Fruit fly (Drosophila melanogaster) whole organism, embryonic: Measurements from ENCODE around the gene CG8292.

Source experiments
- CG10267 ChIP-seq: fragments of 200-800 bp; sonication (Bioruptor generic); optimal IDR thresholded peaks from 2 replicates; lab custom pipeline; 2018; ENCODE audit warnings: missing biosample characterization, mild to moderate bottlenecking, missing genetic modification characterization, moderate library complexity
- CG10431 ChIP-seq: fragments of 200-800 bp; sonication (Bioruptor generic); optimal IDR thresholded peaks from 3 replicates; lab custom pipeline; 2018; ENCODE audit warnings: missing biosample characterization, mild to moderate bottlenecking, missing genetic modification characterization
- CG13775 ChIP-seq: fragments of 200-800 bp; sonication (Bioruptor generic); optimal IDR thresholded peaks from 3 replicates; lab custom pipeline; 2017; ENCODE audit warnings: missing biosample characterization, mild to moderate bottlenecking, missing genetic modification characterization
- CG16863 ChIP-seq: fragments of 200-800 bp; sonication (Bioruptor generic); optimal IDR thresholded peaks from 3 replicates; lab custom pipeline; 2016; ENCODE audit warnings: missing biosample characterization, missing genetic modification characterization
- CG17385 ChIP-seq: fragments of 200-800 bp; sonication (Bioruptor generic); optimal IDR thresholded peaks from 3 replicates; lab custom pipeline; 2018; ENCODE audit warnings: missing biosample characterization, mild to moderate bottlenecking, missing genetic modification characterization
- CG17829 ChIP-seq: fragments of 200-800 bp; optimal IDR thresholded peaks from 2 replicates; lab custom pipeline; 2019; ENCODE audit warnings: missing biosample characterization, mild to moderate bottlenecking, missing genetic modification characterization, moderate library complexity
- CG2129 ChIP-seq: fragments of 200-800 bp; sonication (Bioruptor generic); IDR thresholded peaks from 2 replicates; pipeline ENCODE4 v1.3.6; 2022; ENCODE audit warnings: missing biosample characterization, missing genetic modification characterization; ENCODE audit not compliant: partially characterized antibody
- CG31224 ChIP-seq: fragments of 200-800 bp; sonication (Bioruptor generic); IDR thresholded peaks from 2 replicates; pipeline ENCODE4 v1.3.6; 2022; ENCODE audit warnings: missing biosample characterization, missing genetic modification characterization
- CG3847 ChIP-seq: fragments of 200-800 bp; sonication (Bioruptor generic); IDR thresholded peaks from 2 replicates; pipeline ENCODE4 v1.3.6; 2022; ENCODE audit warnings: missing biosample characterization, missing genetic modification characterization
- CG42726 ChIP-seq: fragments of 200-800 bp; sonication (Bioruptor generic); IDR thresholded peaks from 2 replicates; pipeline ENCODE4 v1.3.6; 2022; ENCODE audit warnings: missing biosample characterization, missing genetic modification characterization; ENCODE audit not compliant: partially characterized antibody
- CG4360 ChIP-seq: fragments of 200-800 bp; sonication (Bioruptor generic); IDR thresholded peaks from 2 replicates; pipeline ENCODE4 v1.3.6; 2022; ENCODE audit warnings: missing biosample characterization, missing genetic modification characterization
- CG7357 ChIP-seq: fragments of 200-800 bp; sonication (Bioruptor generic); IDR thresholded peaks from 3 replicates; pipeline ENCODE4 v1.3.6; 2022; ENCODE audit warnings: missing biosample characterization, missing genetic modification characterization
- CG7556 ChIP-seq: fragments of 200-800 bp; sonication (Bioruptor generic); optimal IDR thresholded peaks from 2 replicates; lab custom pipeline; 2017; ENCODE audit warnings: missing biosample characterization, mild to moderate bottlenecking, missing genetic modification characterization
- CG8089 ChIP-seq: fragments of 200-800 bp; sonication (Bioruptor generic); optimal IDR thresholded peaks from 3 replicates; lab custom pipeline; 2016; ENCODE audit warnings: missing biosample characterization, missing genetic modification characterization
- Fer1 ChIP-seq: fragments of 200-800 bp; sonication (Bioruptor generic); optimal IDR thresholded peaks from 2 replicates; lab custom pipeline; 2017; ENCODE audit warnings: missing biosample characterization, mild to moderate bottlenecking, missing genetic modification characterization
- GATAe ChIP-seq: fragments of 200-800 bp; sonication (Bioruptor generic); conservative IDR thresholded peaks from 2 replicates; pipeline ENCODE4 v1.3.6; 2022; ENCODE audit warnings: missing biosample characterization, missing genetic modification characterization
- HLH54F ChIP-seq: fragments of 200-800 bp; sonication (Bioruptor generic); optimal IDR thresholded peaks from 3 replicates; lab custom pipeline; 2016; ENCODE audit warnings: missing biosample characterization, missing genetic modification characterization
- Kr ChIP-seq: fragments of 200-800 bp; sonication (Bioruptor generic); optimal IDR thresholded peaks from 2 replicates; lab custom pipeline; 2017; ENCODE audit warnings: missing biosample characterization, mild to moderate bottlenecking, missing genetic modification characterization
- MTF-1 ChIP-seq: fragments of 200-800 bp; sonication (Bioruptor generic); optimal IDR thresholded peaks from 2 replicates; lab custom pipeline; 2018; ENCODE audit warnings: missing biosample characterization, mild to moderate bottlenecking, missing genetic modification characterization, borderline replicate concordance
- Meics ChIP-seq: fragments of 200-800 bp; sonication (Bioruptor generic); optimal IDR thresholded peaks from 2 replicates; lab custom pipeline; 2017; ENCODE audit warnings: missing biosample characterization, mild to moderate bottlenecking, missing genetic modification characterization
- Opbp ChIP-seq: fragments of 200-800 bp; sonication (Bioruptor generic); IDR thresholded peaks from 3 replicates; pipeline ENCODE4 v1.3.6; 2022; ENCODE audit warnings: missing biosample characterization, missing genetic modification characterization; ENCODE audit not compliant: partially characterized antibody
- Poxn ChIP-seq: fragments of 200-800 bp; sonication (Bioruptor generic); IDR thresholded peaks from 2 replicates; pipeline ENCODE4 v1.3.6; 2022; ENCODE audit warnings: missing biosample characterization, missing genetic modification characterization
- Ptx1 ChIP-seq: fragments of 200-800 bp; sonication (Bioruptor generic); IDR thresholded peaks from 2 replicates; pipeline ENCODE4 v1.3.6; 2022; ENCODE audit warnings: missing biosample characterization, missing genetic modification characterization
- Scr ChIP-seq: fragments of 200-800 bp; sonication (Bioruptor generic); IDR thresholded peaks from 2 replicates; pipeline ENCODE4 v1.3.6; 2022; ENCODE audit warnings: missing biosample characterization, missing genetic modification characterization; ENCODE audit not compliant: partially characterized antibody
- Tbp ChIP-seq: fragments of >200 bp; optimal IDR thresholded peaks from 2 replicates; lab custom pipeline; 2018; ENCODE audit warnings: missing biosample characterization, missing genetic modification characterization
- YL-1 ChIP-seq: fragments of 200-800 bp; sonication (Bioruptor generic); optimal IDR thresholded peaks from 3 replicates; lab custom pipeline; 2017; ENCODE audit warnings: missing biosample characterization, mild to moderate bottlenecking, missing genetic modification characterization
- amos ChIP-seq: fragments of 200-800 bp; sonication (Bioruptor generic); IDR thresholded peaks from 2 replicates; pipeline ENCODE4 v1.3.6; 2022; ENCODE audit warnings: missing biosample characterization, missing genetic modification characterization; ENCODE audit not compliant: partially characterized antibody
- ato ChIP-seq: fragments of 200-800 bp; sonication (Bioruptor generic); IDR thresholded peaks from 2 replicates; pipeline ENCODE4 v1.3.6; 2022; ENCODE audit warnings: missing biosample characterization, missing genetic modification characterization; ENCODE audit not compliant: partially characterized antibody
- bcd ChIP-seq: fragments of 200-800 bp; sonication (Bioruptor generic); optimal IDR thresholded peaks from 2 replicates; lab custom pipeline; 2017; ENCODE audit warnings: missing biosample characterization, mild to moderate bottlenecking, missing genetic modification characterization
- bigmax ChIP-seq: fragments of 200-800 bp; sonication (Bioruptor generic); optimal IDR thresholded peaks from 2 replicates; lab custom pipeline; 2018; ENCODE audit warnings: missing biosample characterization, mild to moderate bottlenecking, missing genetic modification characterization
- bsh ChIP-seq, 2 experiments: fragments of 200-800 bp; sonication (Bioruptor generic); optimal IDR thresholded peaks; 2 replicates each; lab custom pipeline; 2017 to 2018; ENCODE audit warnings: mild to moderate bottlenecking in 2 of 2, missing biosample characterization in 2 of 2, missing genetic modification characterization in 2 of 2, moderate library complexity in 1 of 2
- ci ChIP-seq: fragments of 200-800 bp; sonication (Bioruptor generic); IDR thresholded peaks from 3 replicates; pipeline ENCODE4 v1.3.6; 2022; ENCODE audit warnings: missing biosample characterization, missing genetic modification characterization
- dmrt99B ChIP-seq: fragments of 200-800 bp; sonication (Bioruptor generic); optimal IDR thresholded peaks from 2 replicates; lab custom pipeline; 2018; ENCODE audit warnings: missing biosample characterization, mild to moderate bottlenecking, missing genetic modification characterization, moderate library complexity
- grau ChIP-seq: fragments of 200-800 bp; optimal IDR thresholded peaks from 3 replicates; lab custom pipeline; 2019; ENCODE audit warnings: missing biosample characterization, mild to moderate bottlenecking, missing genetic modification characterization, moderate library complexity
- gro ChIP-seq: fragments of 200-800 bp; sonication (Bioruptor generic); optimal IDR thresholded peaks from 2 replicates; lab custom pipeline; 2016; ENCODE audit warnings: missing biosample characterization, missing genetic modification characterization
- hkb ChIP-seq, 2 experiments: fragments of 200-800 bp in 1 of 2; fragments of >200 bp in 1 of 2; sonication (Bioruptor generic) in 1 of 2; IDR thresholded peaks in 1 of 2; optimal IDR thresholded peaks in 1 of 2; 2 replicates each; pipeline versions ENCODE4 v1.3.6 to Lab custom; 2017 to 2022; ENCODE audit warnings: missing biosample characterization in 1 of 2, missing genetic modification characterization in 1 of 2
- hth ChIP-seq: fragments of >200 bp; optimal IDR thresholded peaks from 2 replicates; lab custom pipeline; 2017; ENCODE audit warnings: inconsistent platforms
- jing ChIP-seq: fragments of 200-800 bp; sonication (Bioruptor generic); optimal IDR thresholded peaks from 2 replicates; lab custom pipeline; 2018; ENCODE audit warnings: missing biosample characterization, mild to moderate bottlenecking, missing genetic modification characterization
- mld ChIP-seq: fragments of 200-800 bp; sonication (Bioruptor generic); IDR thresholded peaks from 3 replicates; pipeline ENCODE4 v1.3.6; 2022; ENCODE audit warnings: missing biosample characterization, missing genetic modification characterization; ENCODE audit not compliant: partially characterized antibody
- nmo ChIP-seq: fragments of 200-800 bp; sonication (Bioruptor generic); optimal IDR thresholded peaks from 2 replicates; lab custom pipeline; 2018; ENCODE audit warnings: missing biosample characterization, mild to moderate bottlenecking, missing genetic modification characterization, moderate library complexity
- pzg ChIP-seq: fragments of 200-800 bp; sonication (Bioruptor generic); optimal IDR thresholded peaks from 3 replicates; lab custom pipeline; 2018; ENCODE audit warnings: missing biosample characterization, mild to moderate bottlenecking, missing genetic modification characterization, moderate library complexity
- row ChIP-seq: fragments of 200-800 bp; sonication (Bioruptor generic); IDR thresholded peaks from 3 replicates; pipeline ENCODE4 v1.3.6; 2022; ENCODE audit warnings: missing biosample characterization, missing genetic modification characterization
- sna ChIP-seq: fragments of 200-800 bp; sonication (Bioruptor generic); IDR thresholded peaks from 2 replicates; pipeline ENCODE4 v1.3.6; 2022; ENCODE audit warnings: missing biosample characterization, missing genetic modification characterization; ENCODE audit not compliant: partially characterized antibody
- tup ChIP-seq: fragments of 200-800 bp; sonication (Bioruptor generic); optimal IDR thresholded peaks from 2 replicates; lab custom pipeline; 2016; ENCODE audit warnings: missing biosample characterization, mild to moderate bottlenecking, missing genetic modification characterization, moderate library complexity

The CG8292 gene

DNA sequence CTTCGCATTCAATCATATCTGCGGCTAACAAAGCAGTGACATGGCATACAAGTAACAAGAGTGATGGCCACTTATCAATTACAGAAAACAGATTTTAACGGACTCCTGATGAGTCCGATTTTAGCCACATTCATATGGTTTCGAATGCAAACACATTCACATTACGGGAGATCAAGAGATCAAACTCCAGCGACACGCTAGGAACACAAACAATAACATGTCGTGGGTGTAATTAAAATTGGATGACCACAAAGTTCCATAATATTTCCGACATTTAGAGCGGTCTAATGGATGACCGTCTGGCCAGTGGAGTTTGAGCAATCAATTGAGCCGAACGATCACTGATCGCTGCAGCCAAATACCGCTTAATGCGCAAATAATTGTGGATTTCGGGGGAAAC, 24.4 kb upstream of the CG8292 start, which contains the start of gene CG14277:
CG14277 (plus strand) TSS at position 301 of the 400 bp plus-strand sequence.
- TF ChIP-seq bsh (GFP tag; optimal IDR thresholded peaks at IDR 0.05; lab: Kevin White, UChicago), result no peak
- TF ChIP-seq Tbp (GFP tag; lab: Kevin White, UChicago), result no peak

DNA sequence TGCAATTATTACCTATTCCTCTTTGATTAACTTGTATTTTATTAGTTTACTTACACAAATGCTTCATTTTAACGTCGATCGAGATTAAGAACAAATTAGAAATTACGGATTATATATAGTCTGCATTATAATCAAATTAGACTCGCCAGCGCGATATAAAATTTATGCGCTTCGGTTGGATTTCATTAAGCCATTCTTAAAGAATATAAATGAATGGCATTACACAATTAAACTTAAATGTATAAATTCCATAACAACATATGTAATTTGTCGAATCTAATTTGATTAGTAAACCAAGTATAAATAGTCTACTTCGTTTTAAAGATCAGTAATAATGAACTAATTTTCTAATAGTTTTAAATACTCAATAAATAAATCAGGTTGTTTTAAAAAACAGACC, 23.9 kb upstream of the CG8292 start, which contains the start of gene Spn28F:
Spn28F (minus strand) TSS at position 101 of the 400 bp plus-strand sequence.
- TF ChIP-seq HLH54F (GFP tag; lab: Kevin White, UChicago) (no peak), Meics (GFP tag; lab: Kevin White, UChicago) (no peak), CG8089 (GFP tag; lab: Kevin White, UChicago) (no peak), tup (GFP tag; lab: Kevin White, UChicago) (no peak)

dm6 chr2L:8239712-8240245, 22.0 kb upstream of the CG8292 start, which contains the start of gene Pvr:
Gene Pvr, minus strand, starts transcription at chr2L:8239878.
- TF ChIP-seq CG3847 (GFP tag; lab: Robert Waterston, UW) (peak; percentile 53), CG4360 (GFP tag; lab: Robert Waterston, UW) (no peak), GATAe (GFP tag; lab: Robert Waterston, UW) (no peak), bigmax (no peak), sna (peak; percentile 96), CG10267 (tag; lab: Kevin White, UChicago) (peak; percentile 42), amos (peak; percentile 94; the same call in 1 of the 2 replicates), CG17385 (GFP tag; lab: Kevin White, UChicago) (peak; percentile 11), pzg (peak; percentile 70), hkb (optimal IDR thresholded peaks at IDR 0.05; lab: Kevin White, UChicago) (peak; percentile 77), hkb (GFP tag; IDR thresholded peaks at IDR 0.05; lab: Robert Waterston, UW) (no peak), dmrt99B (no peak), Scr (GFP tag; lab: Robert Waterston, UW) (peak; percentile 93), CG31224 (GFP tag; lab: Robert Waterston, UW) (no peak), Opbp (GFP tag; lab: Robert Waterston, UW) (peak; percentile 92), CG7556 (GFP tag; lab: Kevin White, UChicago) (no peak), grau (no peak), hth (no peak), ci (GFP tag; lab: Robert Waterston, UW) (peak; percentile 17; the same call in 1 of the 3 replicates), Ptx1 (GFP tag; lab: Robert Waterston, UW) (no peak), YL-1 (GFP tag; lab: Kevin White, UChicago) (no peak), CG7357 (GFP tag; lab: Robert Waterston, UW) (no peak), CG42726 (peak; percentile 90), CG13775 (GFP tag; lab: Kevin White, UChicago) (peak; percentile 17), nmo (GFP tag; lab: Kevin White, UChicago) (peak; percentile 67), MTF-1 (GFP tag; lab: Kevin White, UChicago) (peak; percentile 28), jing (GFP tag; lab: Kevin White, UChicago) (no peak), Poxn (GFP tag; lab: Robert Waterston, UW) (no peak), gro (GFP tag; lab: Kevin White, UChicago) (no peak), ato (GFP tag; lab: Robert Waterston, UW) (peak; percentile 91), mld (GFP tag; lab: Robert Waterston, UW) (peak; percentile 82), Kr (no peak), bcd (GFP tag; lab: Kevin White, UChicago) (peak; percentile 1), Fer1 (no peak), CG10431 (GFP tag; lab: Kevin White, UChicago) (no peak), row (GFP tag; lab: Robert Waterston, UW) (peak; percentile 35; the same call in 1 of the 3 replicates), CG17829 (tag; lab: Kevin White, UChicago) (peak; percentile 28), CG16863 (no peak), CG2129 (GFP tag; lab: Robert Waterston, UW) (peak; percentile 75), tup (GFP tag; lab: Kevin White, UChicago) (no peak)
